Worm (Caenorhabditis elegans) whole organism, late embryonic: Measurements from ENCODE around the gene Y60A3A.23.

Experiments used
- C38D4.7 ChIP-seq: fragments of 200-800 bp; sonication (Bioruptor generic); optimal IDR thresholded peaks from 2 replicates; lab custom pipeline; 2018; ENCODE audit warnings: mild to moderate bottlenecking, missing genetic modification characterization, moderate library complexity, missing compliant biosample characterization
- F13H6.1 ChIP-seq: sonication (generic microtip); optimal IDR thresholded peaks from 2 replicates; lab custom pipeline; 2016; ENCODE audit warnings: missing genetic modification characterization, missing compliant biosample characterization
- K09A11.1 ChIP-seq: sonication (generic microtip); optimal IDR thresholded peaks from 2 replicates; lab custom pipeline; 2017; ENCODE audit warnings: antibody characterized with exemption, mild to moderate bottlenecking, missing genetic modification characterization, missing compliant biosample characterization; ENCODE audit not compliant: insufficient read depth
- T23F11.4 ChIP-seq: fragments of 200-800 bp; sonication (Bioruptor generic); optimal IDR thresholded peaks from 2 replicates; lab custom pipeline; 2018; ENCODE audit warnings: mild to moderate bottlenecking, missing genetic modification characterization, missing compliant biosample characterization
- Y22D7AL.16 ChIP-seq: sonication (generic microtip); optimal IDR thresholded peaks from 2 replicates; lab custom pipeline; 2016; ENCODE audit warnings: missing genetic modification characterization, missing compliant biosample characterization
- ama-1 ChIP-seq: fragments of 150-350 bp; optimal IDR thresholded peaks from 2 replicates; lab custom pipeline; 2014
- ceh-19 ChIP-seq: fragments of 200-800 bp; sonication (Bioruptor generic); optimal IDR thresholded peaks from 2 replicates; lab custom pipeline; 2018; ENCODE audit warnings: mild to moderate bottlenecking, missing genetic modification characterization, missing compliant biosample characterization
- ceh-22 ChIP-seq: sonication (generic microtip); optimal IDR thresholded peaks from 2 replicates; lab custom pipeline; 2017; ENCODE audit warnings: missing biosample characterization, missing genetic modification characterization
- ceh-24 ChIP-seq: sonication (generic microtip); optimal IDR thresholded peaks from 2 replicates; lab custom pipeline; 2016; ENCODE audit warnings: mild to moderate bottlenecking, missing genetic modification characterization, missing compliant biosample characterization
- ceh-30 ChIP-seq: fragments of 150-350 bp; optimal IDR thresholded peaks from 2 replicates; lab custom pipeline; 2014; ENCODE audit warnings: missing biosample characterization, missing genetic modification characterization
- ceh-31 ChIP-seq: sonication (generic microtip); optimal IDR thresholded peaks from 2 replicates; lab custom pipeline; 2016; ENCODE audit warnings: missing genetic modification characterization, missing compliant biosample characterization
- ceh-6 ChIP-seq: fragments of 200-800 bp; sonication (Bioruptor generic); optimal IDR thresholded peaks from 2 replicates; lab custom pipeline; 2018; ENCODE audit warnings: mild to moderate bottlenecking, missing genetic modification characterization, missing compliant biosample characterization
- ceh-9 ChIP-seq: sonication (generic microtip); optimal IDR thresholded peaks from 2 replicates; lab custom pipeline; 2016; ENCODE audit warnings: mild to moderate bottlenecking, missing genetic modification characterization, inconsistent platforms, missing compliant biosample characterization
- che-1 ChIP-seq: sonication (generic microtip); optimal IDR thresholded peaks from 2 replicates; lab custom pipeline; 2016; ENCODE audit warnings: mild to moderate bottlenecking, missing genetic modification characterization, missing compliant biosample characterization
- elt-4 ChIP-seq: sonication (generic microtip); optimal IDR thresholded peaks from 2 replicates; lab custom pipeline; 2016; ENCODE audit warnings: missing genetic modification characterization, missing compliant biosample characterization
- eyg-1 ChIP-seq: sonication (generic microtip); optimal IDR thresholded peaks from 2 replicates; lab custom pipeline; 2016; ENCODE audit warnings: missing genotype, missing genetic modification characterization, missing compliant biosample characterization
- fax-1 ChIP-seq: sonication (generic microtip); optimal IDR thresholded peaks from 2 replicates; lab custom pipeline; 2016; ENCODE audit warnings: missing genotype, missing genetic modification characterization, missing compliant biosample characterization
- fkh-6 ChIP-seq: sonication (generic microtip); optimal IDR thresholded peaks from 2 replicates; lab custom pipeline; 2016; ENCODE audit warnings: missing genetic modification characterization, missing compliant biosample characterization
- gmeb-2 ChIP-seq: sonication (generic microtip); optimal IDR thresholded peaks from 2 replicates; lab custom pipeline; 2016; ENCODE audit warnings: missing genetic modification characterization, inconsistent platforms, missing compliant biosample characterization
- hlh-13 ChIP-seq: fragments of 200-800 bp; sonication (Bioruptor generic); optimal IDR thresholded peaks from 2 replicates; lab custom pipeline; 2018; ENCODE audit warnings: mild to moderate bottlenecking, missing genetic modification characterization, missing compliant biosample characterization
- hlh-15 ChIP-seq: sonication (generic microtip); optimal IDR thresholded peaks from 2 replicates; lab custom pipeline; 2016; ENCODE audit warnings: missing genetic modification characterization, missing compliant biosample characterization
- hlh-30 ChIP-seq: sonication (generic microtip); optimal IDR thresholded peaks from 2 replicates; lab custom pipeline; 2017; ENCODE audit warnings: antibody characterized with exemption, missing genetic modification characterization, missing compliant biosample characterization; ENCODE audit not compliant: insufficient read depth
- hlh-8 ChIP-seq: sonication (generic microtip); optimal IDR thresholded peaks from 2 replicates; lab custom pipeline; 2016; ENCODE audit warnings: missing genotype, missing genetic modification characterization, missing compliant biosample characterization
- madf-2 ChIP-seq: sonication (generic microtip); optimal IDR thresholded peaks from 2 replicates; lab custom pipeline; 2017; ENCODE audit warnings: missing genetic modification characterization, missing compliant biosample characterization
- nfya-1 ChIP-seq: sonication (generic microtip); optimal IDR thresholded peaks from 2 replicates; lab custom pipeline; 2017; ENCODE audit warnings: missing genetic modification characterization, mild to moderate bottlenecking, missing compliant biosample characterization, antibody characterized with exemption, moderate library complexity
- pat-9 ChIP-seq: fragments of 200-800 bp; sonication (Bioruptor generic); optimal IDR thresholded peaks from 2 replicates; lab custom pipeline; 2018; ENCODE audit warnings: mild to moderate bottlenecking, missing genetic modification characterization, moderate library complexity, missing compliant biosample characterization
- pha-2 ChIP-seq: sonication (generic microtip); optimal IDR thresholded peaks from 2 replicates; lab custom pipeline; 2017; ENCODE audit warnings: mild to moderate bottlenecking, missing genetic modification characterization, missing compliant biosample characterization
- pqm-1 ChIP-seq: sonication (generic microtip); optimal IDR thresholded peaks from 2 replicates; lab custom pipeline; 2016; ENCODE audit warnings: missing genetic modification characterization, missing compliant biosample characterization
- pros-1 ChIP-seq: fragments of 150-350 bp; optimal IDR thresholded peaks from 2 replicates; lab custom pipeline; 2014; ENCODE audit warnings: missing biosample characterization, missing genetic modification reagents, missing genetic modification characterization
- sdc-2 ChIP-seq: sonication (generic microtip); optimal IDR thresholded peaks from 2 replicates; lab custom pipeline; 2016; ENCODE audit warnings: missing genotype, missing genetic modification characterization, missing compliant biosample characterization
- sox-2 ChIP-seq: fragments of 200-800 bp; sonication (Bioruptor generic); IDR thresholded peaks from 2 replicates; pipeline ENCODE4 v1.3.6; 2022; ENCODE audit warnings: missing genetic modification reagents, missing genetic modification characterization, missing compliant biosample characterization
- syd-9 ChIP-seq: sonication (generic microtip); optimal IDR thresholded peaks from 2 replicates; lab custom pipeline; 2016; ENCODE audit warnings: mild to moderate bottlenecking, missing genetic modification characterization, moderate library complexity, missing compliant biosample characterization
- unc-42 ChIP-seq: sonication (generic microtip); optimal IDR thresholded peaks from 2 replicates; lab custom pipeline; 2016; ENCODE audit warnings: missing genotype, missing genetic modification characterization, missing compliant biosample characterization
- zip-5 ChIP-seq: sonication (generic microtip); optimal IDR thresholded peaks from 2 replicates; lab custom pipeline; 2016; ENCODE audit warnings: missing genetic modification characterization, missing compliant biosample characterization

The Y60A3A.23 gene

DNA sequence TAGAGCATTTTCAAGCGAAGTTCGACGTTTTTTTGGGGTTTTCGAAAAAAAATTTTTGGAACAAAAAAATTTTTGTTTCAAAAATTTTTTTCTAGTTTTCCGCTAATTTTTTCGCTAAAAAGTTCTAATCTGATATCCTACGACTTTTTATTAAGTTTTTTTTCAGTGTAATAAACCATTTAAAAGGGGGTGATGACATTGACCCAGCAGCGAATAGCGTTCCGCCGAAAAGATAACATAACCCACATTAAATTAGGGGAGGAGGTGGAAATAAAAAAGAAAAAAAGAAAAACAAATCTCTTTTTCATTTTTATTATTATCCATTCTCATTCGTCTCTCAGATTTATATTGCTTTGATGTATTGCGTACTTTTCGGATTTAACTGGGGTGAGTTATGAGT, at the start of gene Y60A3A.23:
Y60A3A.23 (plus strand) TSS at position 301 of the 400 bp plus-strand sequence.
- TF ChIP-seq hlh-30 (tag; lab: Kevin White, UChicago) (no peak), Y22D7AL.16 (tag; lab: Kevin White, UChicago) (no peak), nfya-1 (no peak), ama-1 (lab: Kevin White, UChicago) (no peak)

DNA sequence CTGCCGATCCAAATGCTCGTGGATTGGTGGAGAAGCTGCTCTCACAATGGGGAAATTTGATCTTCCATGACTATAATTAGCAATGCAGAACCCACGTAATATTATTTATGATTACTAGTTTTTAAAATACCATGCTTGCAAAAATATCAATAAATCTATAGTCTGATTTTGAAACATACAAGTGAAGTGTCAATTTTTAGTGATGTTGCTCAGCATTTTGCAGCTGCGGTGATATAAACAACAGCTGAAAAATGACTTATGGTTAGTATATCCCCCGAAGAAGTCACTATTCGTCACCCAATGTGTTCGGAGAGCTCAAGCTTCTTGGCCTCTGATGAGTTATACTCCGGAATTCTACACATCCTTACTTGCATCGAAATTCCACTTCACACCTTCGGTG, 48.8 kb upstream of the Y60A3A.23 start, which contains the start of gene srh-172:
srh-172 (plus strand) TSS at position 301 of the 400 bp plus-strand sequence.
- TF ChIP-seq ceh-24 = no peak
- no peak for TF ChIP-seq ceh-6 (GFP tag; lab: Kevin White, UChicago)
- TF ChIP-seq zip-5 (tag; lab: Kevin White, UChicago) = no peak
- TF ChIP-seq pat-9 (tag; lab: Kevin White, UChicago) = no peak
- no peak for TF ChIP-seq hlh-13 (GFP tag; lab: Kevin White, UChicago)
- TF ChIP-seq C38D4.7 (GFP tag; lab: Kevin White, UChicago) = no peak
- no peak for TF ChIP-seq eyg-1 (tag; lab: Kevin White, UChicago)

DNA sequence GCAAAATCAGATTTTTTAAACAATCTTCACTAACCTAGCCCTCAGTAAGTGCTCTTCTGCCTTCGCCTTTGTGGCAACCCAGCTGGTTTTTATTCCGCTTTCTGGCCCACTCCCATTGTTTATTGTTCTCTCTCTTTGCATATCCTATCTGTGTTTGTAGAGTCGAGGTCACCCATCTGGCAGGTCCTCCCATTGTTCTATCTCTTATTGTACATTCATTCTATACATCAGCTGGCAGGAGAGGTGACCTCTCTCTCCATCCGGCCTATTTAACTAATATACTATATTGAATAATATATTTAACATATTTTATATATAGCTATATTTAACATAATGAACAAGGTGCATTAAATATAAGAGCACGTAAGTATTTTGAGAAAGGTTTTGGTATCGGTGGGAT, 45.6 kb upstream of the Y60A3A.23 start:
- TF ChIP-seq eyg-1 (tag; lab: Kevin White, UChicago) (no peak), sox-2 (GFP tag; lab: Robert Waterston, UW) (peak; percentile 93), Y22D7AL.16 (tag; lab: Kevin White, UChicago) (no peak), pha-2 (tag; lab: Kevin White, UChicago) (peak; percentile 62), hlh-8 (tag; lab: Kevin White, UChicago) (peak; percentile 10), ceh-19 (GFP tag; lab: Kevin White, UChicago) (no peak), fax-1 (tag; lab: Kevin White, UChicago) (no peak), fkh-6 (no peak), madf-2 (tag; lab: Kevin White, UChicago) (no peak), hlh-13 (GFP tag; lab: Kevin White, UChicago) (no peak), K09A11.1 (tag; lab: Kevin White, UChicago) (no peak), T23F11.4 (GFP tag; lab: Kevin White, UChicago) (no peak), che-1 (tag; lab: Kevin White, UChicago) (peak; percentile 15)

DNA sequence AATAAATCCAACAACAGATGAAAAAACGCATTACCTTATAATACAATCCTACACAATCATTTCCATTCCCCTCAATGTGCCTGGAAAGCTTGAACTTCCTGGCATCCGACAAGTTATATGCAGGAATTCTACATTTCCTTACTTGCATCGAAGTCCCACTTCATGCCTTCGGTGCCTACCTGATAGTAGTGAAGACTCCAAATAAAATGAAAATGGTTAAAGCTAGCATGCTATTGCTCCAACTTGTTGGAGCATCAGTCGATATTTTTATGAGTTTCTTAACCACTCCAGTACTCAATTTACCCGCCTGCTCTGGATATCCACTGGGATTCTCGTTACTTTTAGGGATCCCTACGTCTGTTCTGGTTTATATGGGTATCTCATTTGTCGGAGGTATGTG, 41.9 kb upstream of the Y60A3A.23 start, which contains the start of gene srh-171:
srh-171 (plus strand) TSS at position 75 of the 400 bp plus-strand sequence.
- TF ChIP-seq ama-1 (lab: Kevin White, UChicago) (peak; percentile 50), ceh-24 (no peak), ceh-31 (tag; lab: Kevin White, UChicago) (no peak)

DNA sequence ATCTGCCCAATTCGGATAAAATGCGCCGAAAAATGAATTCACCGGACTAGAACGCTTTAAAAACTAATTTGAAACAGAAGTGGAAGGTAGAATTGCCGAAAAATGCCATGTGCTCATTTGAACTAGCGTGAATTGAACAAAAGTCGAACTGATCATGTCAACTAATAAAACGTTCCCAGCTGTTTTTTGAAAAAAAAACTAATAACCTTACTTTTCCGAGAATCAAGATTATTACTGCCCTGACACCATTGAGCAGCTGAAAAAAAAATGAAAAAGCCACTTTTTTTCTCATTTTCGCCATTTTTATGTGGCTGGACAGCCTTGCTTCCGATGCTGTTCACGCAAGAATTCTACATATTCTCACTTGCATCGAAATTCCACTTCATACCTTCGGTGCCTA, 34.6 kb upstream of the Y60A3A.23 start, which contains the start of gene srh-173:
srh-173 (plus strand) TSS at position 301 of the 400 bp plus-strand sequence.
- no peak for TF ChIP-seq ceh-9
- TF ChIP-seq F13H6.1 (tag; lab: Kevin White, UChicago) = no peak
- TF ChIP-seq unc-42 (tag; lab: Kevin White, UChicago) = no peak
- no peak for TF ChIP-seq sox-2 (GFP tag; lab: Robert Waterston, UW)
- no peak for TF ChIP-seq hlh-15
- TF ChIP-seq ceh-30 (tag; lab: Kevin White, UChicago) = no peak
- no peak for TF ChIP-seq elt-4 (tag; lab: Kevin White, UChicago)
- TF ChIP-seq ceh-31 (tag; lab: Kevin White, UChicago) = no peak
- TF ChIP-seq ama-1 (lab: Kevin White, UChicago) = no peak
- TF ChIP-seq gmeb-2 (tag; lab: Kevin White, UChicago) = no peak
- no peak for TF ChIP-seq syd-9 (tag; lab: Kevin White, UChicago)

DNA sequence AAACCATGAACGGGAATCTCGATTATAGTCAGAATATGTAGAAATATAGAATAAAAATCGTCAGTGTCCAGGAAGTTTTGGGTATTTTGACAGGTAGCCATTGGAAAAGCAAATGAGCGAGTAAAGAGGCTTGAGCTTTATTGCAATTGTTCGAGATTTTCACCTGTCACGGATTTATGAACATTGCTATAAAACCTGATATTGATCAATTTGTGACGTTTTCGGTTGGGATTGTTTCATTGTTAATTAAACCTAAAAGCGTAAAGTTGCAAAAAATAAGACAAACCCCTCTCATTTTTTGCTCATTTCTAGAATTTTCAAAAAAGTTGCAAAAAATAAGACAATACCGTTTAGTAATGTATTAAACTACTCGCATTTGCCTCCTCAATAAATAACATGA, 29.4 kb upstream of the Y60A3A.23 start, which contains the start of gene srh-183:
srh-183 (minus strand) TSS at position 101 of the 400 bp plus-strand sequence.
- TF ChIP-seq ceh-9 = no peak
- no peak for TF ChIP-seq sox-2 (GFP tag; lab: Robert Waterston, UW)
- no peak for TF ChIP-seq sdc-2 (tag; lab: Kevin White, UChicago)
- TF ChIP-seq ceh-22 (tag; lab: Kevin White, UChicago) = no peak
- TF ChIP-seq C38D4.7 (GFP tag; lab: Kevin White, UChicago) = no peak
- TF ChIP-seq zip-5 (tag; lab: Kevin White, UChicago) = no peak
- TF ChIP-seq ceh-6 (GFP tag; lab: Kevin White, UChicago) = no peak
- TF ChIP-seq F13H6.1 (tag; lab: Kevin White, UChicago) = no peak
- no peak for TF ChIP-seq che-1 (tag; lab: Kevin White, UChicago)
- TF ChIP-seq pqm-1 (tag; lab: Kevin White, UChicago) = no peak
- no peak for TF ChIP-seq pros-1
